Fruit fly (Drosophila melanogaster) whole organism, prepupa: ENCODE measurements around the gene CG13067.
A peak's percentile ranks its signal among the peaks of the same experiment; 100 is the strongest.

ENCODE experiments used
- Blimp-1 ChIP-seq: fragments of 200-800 bp; sonication (Bioruptor generic); optimal IDR thresholded peaks from 3 replicates; lab custom pipeline; 2017; ENCODE audit warnings: missing biosample characterization, missing genetic modification characterization, mild to moderate bottlenecking, moderate library complexity, missing genetic modification reagents
- CG11294 ChIP-seq: fragments of 200-800 bp; sonication (Bioruptor generic); IDR thresholded peaks from 2 replicates; pipeline ENCODE4 v1.3.6; 2022; ENCODE audit warnings: missing biosample characterization, missing genetic modification characterization
- CG15336 ChIP-seq: fragments of 200-800 bp; sonication (Bioruptor generic); IDR thresholded peaks from 2 replicates; pipeline ENCODE4 v1.3.6; 2022; ENCODE audit warnings: missing biosample characterization, missing genetic modification characterization
- CG16779 ChIP-seq: fragments of 200-800 bp; sonication (Bioruptor generic); optimal IDR thresholded peaks from 3 replicates; lab custom pipeline; 2017; ENCODE audit warnings: missing biosample characterization, mild to moderate bottlenecking, missing genetic modification characterization
- CG3032 ChIP-seq: fragments of 200-800 bp; optimal IDR thresholded peaks from 2 replicates; lab custom pipeline; 2019; ENCODE audit warnings: missing biosample characterization, mild to moderate bottlenecking, missing genetic modification characterization, moderate library complexity
- CG31627 ChIP-seq: fragments of 200-800 bp; sonication (Bioruptor generic); optimal IDR thresholded peaks from 3 replicates; lab custom pipeline; 2016; ENCODE audit warnings: missing biosample characterization, missing genetic modification characterization
- CG32006 ChIP-seq: fragments of 200-800 bp; sonication (Bioruptor generic); optimal IDR thresholded peaks from 3 replicates; lab custom pipeline; 2017; ENCODE audit warnings: missing biosample characterization, mild to moderate bottlenecking, missing genetic modification characterization
- CG34406 ChIP-seq: fragments of 200-800 bp; sonication (Bioruptor generic); optimal IDR thresholded peaks from 3 replicates; lab custom pipeline; 2016; ENCODE audit warnings: missing biosample characterization, missing genetic modification characterization
- CG3919 ChIP-seq: fragments of 200-800 bp; sonication (Bioruptor generic); optimal IDR thresholded peaks from 3 replicates; lab custom pipeline; 2016; ENCODE audit warnings: missing biosample characterization, missing genetic modification characterization
- CG6163 ChIP-seq: fragments of 200-800 bp; sonication (Bioruptor generic); IDR thresholded peaks from 3 replicates; pipeline ENCODE4 v1.3.6; 2022; ENCODE audit warnings: missing biosample characterization, missing genetic modification characterization
- CG6276 ChIP-seq: fragments of 200-800 bp; sonication (Bioruptor generic); optimal IDR thresholded peaks from 2 replicates; lab custom pipeline; 2017; ENCODE audit warnings: missing biosample characterization, mild to moderate bottlenecking, missing genetic modification characterization
- CG6792 ChIP-seq: fragments of 200-800 bp; sonication (Bioruptor generic); optimal IDR thresholded peaks from 3 replicates; lab custom pipeline; 2016; ENCODE audit warnings: missing biosample characterization, missing genetic modification characterization
- CG6854 ChIP-seq: fragments of 200-800 bp; sonication (Bioruptor generic); optimal IDR thresholded peaks from 2 replicates; lab custom pipeline; 2017; ENCODE audit warnings: missing biosample characterization, mild to moderate bottlenecking, missing genetic modification characterization
- CG7368 ChIP-seq: fragments of 200-800 bp; sonication (Bioruptor generic); optimal IDR thresholded peaks from 3 replicates; lab custom pipeline; 2016; ENCODE audit warnings: missing biosample characterization, missing genetic modification characterization
- CG8119 ChIP-seq: fragments of 200-800 bp; sonication (Bioruptor generic); IDR thresholded peaks from 3 replicates; pipeline ENCODE4 v1.3.6; 2022; ENCODE audit warnings: missing biosample characterization, missing genetic modification characterization
- CG8319 ChIP-seq: fragments of 200-800 bp; sonication (Bioruptor generic); optimal IDR thresholded peaks from 3 replicates; lab custom pipeline; 2016; ENCODE audit warnings: missing biosample characterization, missing genetic modification characterization
- CG9139 ChIP-seq: fragments of 200-800 bp; sonication (Bioruptor generic); optimal IDR thresholded peaks from 3 replicates; lab custom pipeline; 2017; ENCODE audit warnings: missing biosample characterization, mild to moderate bottlenecking, missing genetic modification characterization
- Eip75B ChIP-seq: fragments of 200-800 bp; sonication (Bioruptor generic); optimal IDR thresholded peaks from 3 replicates; lab custom pipeline; 2016; ENCODE audit warnings: missing biosample characterization, missing genetic modification characterization
- Eip78C ChIP-seq: fragments of 200-800 bp; sonication (Bioruptor generic); peaks from one replicate; lab custom pipeline; 2016; ENCODE audit warnings: missing biosample characterization, missing genetic modification characterization
- Ets21C ChIP-seq: fragments of 200-800 bp; sonication (Bioruptor generic); optimal IDR thresholded peaks from 3 replicates; lab custom pipeline; 2016; ENCODE audit warnings: missing biosample characterization, missing genetic modification characterization
- Hr39 ChIP-seq: fragments of 200-800 bp; sonication (Bioruptor generic); optimal IDR thresholded peaks from 2 replicates; lab custom pipeline; 2016; ENCODE audit warnings: missing biosample characterization, missing genetic modification characterization
- Hr4 ChIP-seq: fragments of 200-800 bp; sonication (Bioruptor generic); optimal IDR thresholded peaks from 3 replicates; lab custom pipeline; 2016; ENCODE audit warnings: missing biosample characterization, missing genetic modification characterization
- Lpt ChIP-seq: fragments of 200-800 bp; sonication (Bioruptor generic); optimal IDR thresholded peaks from 3 replicates; lab custom pipeline; 2016; ENCODE audit warnings: missing biosample characterization, missing genetic modification characterization
- Met ChIP-seq: fragments of 200-800 bp; sonication (Bioruptor generic); optimal IDR thresholded peaks from 3 replicates; lab custom pipeline; 2016; ENCODE audit warnings: missing biosample characterization, missing genetic modification characterization
- Smox ChIP-seq: fragments of 200-800 bp; sonication (Bioruptor generic); optimal IDR thresholded peaks from 3 replicates; lab custom pipeline; 2016; ENCODE audit warnings: missing biosample characterization, missing genetic modification characterization
- Sox102F ChIP-seq: fragments of 200-800 bp; sonication (Bioruptor generic); optimal IDR thresholded peaks from 2 replicates; lab custom pipeline; 2016; ENCODE audit warnings: missing biosample characterization, mild to moderate bottlenecking, missing genetic modification characterization
- Sox14 ChIP-seq: fragments of 200-800 bp; sonication (Bioruptor generic); optimal IDR thresholded peaks from 3 replicates; lab custom pipeline; 2016; ENCODE audit warnings: missing biosample characterization, missing genetic modification characterization
- Sox15 ChIP-seq: fragments of 200-800 bp; sonication (Bioruptor generic); optimal IDR thresholded peaks from 3 replicates; lab custom pipeline; 2016; ENCODE audit warnings: missing biosample characterization, missing genetic modification characterization
- achi ChIP-seq: fragments of 200-800 bp; sonication (Bioruptor generic); optimal IDR thresholded peaks from 3 replicates; lab custom pipeline; 2016; ENCODE audit warnings: missing biosample characterization, missing genetic modification characterization
- acj6 ChIP-seq: fragments of 200-800 bp; sonication (Bioruptor generic); optimal IDR thresholded peaks from 3 replicates; lab custom pipeline; 2016; ENCODE audit warnings: missing biosample characterization, missing genetic modification characterization
- dsx ChIP-seq: fragments of 200-800 bp; optimal IDR thresholded peaks from 3 replicates; lab custom pipeline; 2019; ENCODE audit warnings: missing biosample characterization, mild to moderate bottlenecking, missing genetic modification characterization, moderate library complexity; ENCODE audit not compliant: poor library complexity, severe bottlenecking
- eg ChIP-seq: fragments of 200-800 bp; sonication (Bioruptor generic); IDR thresholded peaks from 3 replicates; pipeline ENCODE4 v1.3.6; 2022; ENCODE audit warnings: missing biosample characterization, missing genetic modification characterization
- fd85E ChIP-seq: fragments of 200-800 bp; sonication (Bioruptor generic); optimal IDR thresholded peaks from 3 replicates; lab custom pipeline; 2016; ENCODE audit warnings: missing biosample characterization, missing genetic modification characterization
- lz ChIP-seq: fragments of 200-800 bp; sonication (Bioruptor generic); optimal IDR thresholded peaks from 3 replicates; lab custom pipeline; 2016; ENCODE audit warnings: missing biosample characterization, missing genetic modification characterization
- net ChIP-seq: fragments of 200-800 bp; sonication (Bioruptor generic); optimal IDR thresholded peaks from 3 replicates; lab custom pipeline; 2016; ENCODE audit warnings: missing biosample characterization, missing genetic modification characterization
- salr ChIP-seq, 2 experiments: fragments of 200-800 bp; sonication (Bioruptor generic); optimal IDR thresholded peaks; 3 replicates each; lab custom pipeline; 2016 to 2018; ENCODE audit warnings: missing biosample characterization in 2 of 2, missing genetic modification characterization in 2 of 2, mild to moderate bottlenecking in 1 of 2
- ss ChIP-seq, 2 experiments: fragments of 200-800 bp; sonication (Bioruptor generic); optimal IDR thresholded peaks; 2 replicates in 1 of 2; 3 replicates in 1 of 2; lab custom pipeline; 2017 to 2018; ENCODE audit warnings: mild to moderate bottlenecking in 2 of 2, missing biosample characterization in 2 of 2, missing genetic modification characterization in 2 of 2, moderate library complexity in 1 of 2
- svp ChIP-seq: fragments of 200-800 bp; sonication (Bioruptor generic); peaks from one replicate; lab custom pipeline; 2016; ENCODE audit warnings: missing biosample characterization, missing genetic modification characterization
- vri ChIP-seq: fragments of 200-800 bp; sonication (Bioruptor generic); optimal IDR thresholded peaks from 3 replicates; lab custom pipeline; 2016; ENCODE audit warnings: missing biosample characterization, mild to moderate bottlenecking, missing genetic modification characterization

The CG13067 gene

dm6 chr3L:16259552-16259951 lies 11.5 kb upstream of the CG13067 start, which contains the start of gene CG13053 (continued):
- TF ChIP-seq CG11294 (GFP tag; lab: Robert Waterston, UW) (no peak), vri (GFP tag; lab: Kevin White, UChicago) (no peak), CG3032 (tag; lab: Kevin White, UChicago) (peak; percentile 74), CG6792 (GFP tag; lab: Kevin White, UChicago) (no peak), svp (GFP tag; lab: Kevin White, UChicago) (no peak), salr (GFP tag; optimal IDR thresholded peaks at IDR 0.05; lab: Kevin White, UChicago) (peak in 1 of 2 experiments; percentile 25), Eip75B (GFP tag; lab: Kevin White, UChicago) (peak; percentile 58), eg (no peak), Eip78C (GFP tag; lab: Kevin White, UChicago) (peak; percentile 89), CG9139 (GFP tag; lab: Kevin White, UChicago) (peak; percentile 6), CG7368 (GFP tag; lab: Kevin White, UChicago) (no peak), CG8319 (GFP tag; lab: Kevin White, UChicago) (no peak), CG8119 (GFP tag; lab: Robert Waterston, UW) (peak; percentile 28; the same call in 1 of the 3 replicates), achi (GFP tag; lab: Kevin White, UChicago) (peak; percentile 20), CG32006 (GFP tag; lab: Kevin White, UChicago) (no peak)

dm6 chr3L:16261505-16261904 lies 9.6 kb upstream of the CG13067 start, which contains the start of gene CG34247:
Gene CG34247, minus strand, starts transcription at chr3L:16261605.
- no peak for TF ChIP-seq svp (GFP tag; lab: Kevin White, UChicago)

dm6 chr3L:16262440-16262839 lies 8.6 kb upstream of the CG13067 start, which contains the start of gene CG13071:
Gene CG13071, plus strand, starts transcription at chr3L:16262740.
- no peak for TF ChIP-seq vri (GFP tag; lab: Kevin White, UChicago)
- no peak for TF ChIP-seq achi (GFP tag; lab: Kevin White, UChicago)
- no peak for TF ChIP-seq svp (GFP tag; lab: Kevin White, UChicago)
- no peak for TF ChIP-seq CG16779 (tag; lab: Kevin White, UChicago)
- no peak for TF ChIP-seq acj6 (GFP tag; lab: Kevin White, UChicago)
- TF ChIP-seq Smox = no peak
- TF ChIP-seq CG15336 (GFP tag; lab: Robert Waterston, UW) = no peak
- no peak for TF ChIP-seq Hr4
- no peak for TF ChIP-seq net
- TF ChIP-seq Eip78C (GFP tag; lab: Kevin White, UChicago) = no peak

dm6 chr3L:16263043-16263442 lies 8.0 kb upstream of the CG13067 start, which contains the start of gene CG13070:
Gene CG13070, plus strand, starts transcription at chr3L:16263343.
- TF ChIP-seq CG8319 (GFP tag; lab: Kevin White, UChicago) (no peak), Hr39 (no peak), Sox102F (GFP tag; lab: Kevin White, UChicago) (no peak), fd85E (GFP tag; lab: Kevin White, UChicago) (no peak), vri (GFP tag; lab: Kevin White, UChicago) (no peak), CG31627 (GFP tag; lab: Kevin White, UChicago) (no peak), CG6163 (GFP tag; lab: Robert Waterston, UW) (no peak), dsx (GFP tag; lab: Kevin White, UChicago) (no peak), CG6854 (GFP tag; lab: Kevin White, UChicago) (no peak), CG11294 (GFP tag; lab: Robert Waterston, UW) (no peak), ss (GFP tag; optimal IDR thresholded peaks at IDR 0.05; lab: Kevin White, UChicago) (no peak), Met (GFP tag; lab: Kevin White, UChicago) (no peak), CG16779 (tag; lab: Kevin White, UChicago) (no peak), CG32006 (GFP tag; lab: Kevin White, UChicago) (no peak)

dm6 chr3L:16265000-16265399 lies 6.1 kb upstream of the CG13067 start, which contains the start of the genes CG13051 and CG13069:
Gene CG13051, minus strand, starts transcription at chr3L:16265100.
Gene CG13069, plus strand, starts transcription at chr3L:16265385.
- TF ChIP-seq dsx (GFP tag; lab: Kevin White, UChicago) (no peak), CG9139 (GFP tag; lab: Kevin White, UChicago) (no peak), CG32006 (GFP tag; lab: Kevin White, UChicago) (no peak), CG34406 (GFP tag; lab: Kevin White, UChicago) (no peak), svp (GFP tag; lab: Kevin White, UChicago) (no peak), CG11294 (GFP tag; lab: Robert Waterston, UW) (no peak), Sox14 (GFP tag; lab: Kevin White, UChicago) (no peak), lz (GFP tag; lab: Kevin White, UChicago) (no peak), Sox15 (no peak), Ets21C (GFP tag; lab: Kevin White, UChicago) (no peak), CG6854 (GFP tag; lab: Kevin White, UChicago) (no peak), Blimp-1 (GFP tag; lab: Kevin White, UChicago) (no peak), CG6276 (GFP tag; lab: Kevin White, UChicago) (no peak), Lpt (GFP tag; lab: Kevin White, UChicago) (no peak), CG3919 (GFP tag; lab: Kevin White, UChicago) (no peak), Hr4 (no peak)
